Worm (Caenorhabditis elegans) whole organism, L4 larva: ENCODE measurements around the gene Y58A7A.4.

Experiments
- F10B5.3 ChIP-seq: sonication (generic microtip); optimal IDR thresholded peaks from 2 replicates; lab custom pipeline; 2016; ENCODE audit warnings: mild to moderate bottlenecking, missing genetic modification characterization, missing compliant biosample characterization
- F26F4.8 ChIP-seq: fragments of 200-800 bp; sonication (Bioruptor generic); conservative IDR thresholded peaks from 2 replicates; pipeline ENCODE4 v1.3.6; 2022; ENCODE audit warnings: missing genetic modification characterization, missing compliant biosample characterization
- F37D6.2 ChIP-seq: sonication (generic microtip); optimal IDR thresholded peaks from 2 replicates; lab custom pipeline; 2016; ENCODE audit warnings: mild to moderate bottlenecking, missing genetic modification characterization, missing compliant biosample characterization
- F49E8.2 ChIP-seq: sonication (generic microtip); optimal IDR thresholded peaks from 2 replicates; lab custom pipeline; 2016; ENCODE audit warnings: missing compliant biosample characterization, mild to moderate bottlenecking, missing genetic modification characterization, borderline replicate concordance
- R02D3.7 ChIP-seq: fragments of 150-350 bp; sonication (generic microtip); optimal IDR thresholded peaks from 3 replicates; lab custom pipeline; 2014; ENCODE audit warnings: missing biosample characterization, missing genetic modification characterization
- T20F7.1 ChIP-seq: fragments of 200-800 bp; sonication (Bioruptor generic); optimal IDR thresholded peaks from 2 replicates; lab custom pipeline; 2018; ENCODE audit warnings: mild to moderate bottlenecking, missing genetic modification characterization, missing compliant biosample characterization
- Y105C5A.15 ChIP-seq: fragments of 200-800 bp; sonication (Bioruptor generic); IDR thresholded peaks from 2 replicates; pipeline ENCODE4 v1.3.6; 2022; ENCODE audit warnings: missing genetic modification characterization, missing compliant biosample characterization
- aha-1 ChIP-seq: fragments of 150-350 bp; peaks from one replicate; lab custom pipeline; 2014; ENCODE audit warnings: missing biosample characterization, missing genetic modification characterization
- attf-4 ChIP-seq: sonication (generic microtip); optimal IDR thresholded peaks from 3 replicates; lab custom pipeline; 2017; ENCODE audit warnings: missing biosample characterization, missing genetic modification characterization
- ceh-28 ChIP-seq: fragments of 150-350 bp; optimal IDR thresholded peaks from 2 replicates; lab custom pipeline; 2014; ENCODE audit warnings: missing biosample characterization, missing genetic modification reagents, missing genetic modification characterization
- ces-1 ChIP-seq: fragments of 150-350 bp; sonication (generic microtip); optimal IDR thresholded peaks from 4 replicates; lab custom pipeline; 2014; ENCODE audit warnings: missing biosample characterization, missing genetic modification reagents, missing genetic modification characterization
- ctbp-1 ChIP-seq: fragments of 200-800 bp; sonication (Bioruptor generic); IDR thresholded peaks from 2 replicates; pipeline ENCODE4 v1.3.6; 2022; ENCODE audit warnings: missing genetic modification reagents, missing genetic modification characterization, missing compliant biosample characterization
- daf-16 ChIP-seq, 3 experiments: sonication (generic microtip); optimal IDR thresholded peaks; 2 replicates each; lab custom pipeline; 2016 to 2017; ENCODE audit warnings: missing genetic modification characterization in 3 of 3, missing genetic modification reagents in 3 of 3, mild to moderate bottlenecking in 2 of 3, missing compliant biosample characterization in 2 of 3, missing biosample characterization in 1 of 3, moderate library complexity in 1 of 3
- dmd-6 ChIP-seq: fragments of 200-800 bp; sonication (Bioruptor generic); IDR thresholded peaks from 2 replicates; pipeline ENCODE4 v1.3.6; 2022; ENCODE audit warnings: missing genetic modification reagents, missing genetic modification characterization, missing compliant biosample characterization
- dmd-9 ChIP-seq: fragments of 200-800 bp; sonication (Bioruptor generic); IDR thresholded peaks from 2 replicates; pipeline ENCODE4 v1.3.6; 2022; ENCODE audit warnings: missing genetic modification reagents, missing genetic modification characterization, missing compliant biosample characterization
- dpl-1 ChIP-seq: fragments of 150-350 bp; optimal IDR thresholded peaks from 2 replicates; lab custom pipeline; 2014; ENCODE audit warnings: missing biosample characterization, missing genetic modification reagents, missing genetic modification characterization
- hif-1 ChIP-seq, 2 experiments: sonication (generic microtip); optimal IDR thresholded peaks; 2 replicates each; lab custom pipeline; 2016 to 2017; ENCODE audit warnings: missing compliant biosample characterization in 2 of 2, missing genetic modification characterization in 2 of 2, missing genetic modification reagents in 2 of 2, missing genotype in 2 of 2, mild to moderate bottlenecking in 1 of 2
- hlh-11 ChIP-seq: fragments of 200-800 bp; sonication (Bioruptor generic); optimal IDR thresholded peaks from 2 replicates; lab custom pipeline; 2018; ENCODE audit warnings: mild to moderate bottlenecking, missing genetic modification characterization, missing compliant biosample characterization
- hmg-1.1 ChIP-seq: fragments of 200-800 bp; sonication (Bioruptor generic); IDR thresholded peaks from 2 replicates; pipeline ENCODE4 v1.3.6; 2022; ENCODE audit warnings: missing genetic modification reagents, missing genetic modification characterization, missing compliant biosample characterization
- lin-15B ChIP-seq: fragments of 150-350 bp; sonication (generic microtip); optimal IDR thresholded peaks from 3 replicates; lab custom pipeline; 2014; ENCODE audit warnings: missing biosample characterization, missing genetic modification characterization
- lin-39 ChIP-seq: fragments of 150-350 bp; optimal IDR thresholded peaks from 2 replicates; lab custom pipeline; 2014; ENCODE audit warnings: missing biosample characterization, missing genetic modification reagents, missing genetic modification characterization
- lsy-2 ChIP-seq, 2 experiments: fragments of 150-350 bp in 1 of 2; sonication (generic microtip) in 1 of 2; optimal IDR thresholded peaks; 2 replicates each; lab custom pipeline; 2014 to 2017; ENCODE audit warnings: missing biosample characterization in 2 of 2, missing genetic modification characterization in 2 of 2
- madf-5 ChIP-seq, 2 experiments: fragments of 200-800 bp; sonication (Bioruptor generic); IDR thresholded peaks; 2 replicates each; pipeline ENCODE4 v1.3.6; 2022; ENCODE audit warnings: missing compliant biosample characterization in 2 of 2, missing genetic modification characterization in 2 of 2
- mep-1 ChIP-seq: fragments of 150-350 bp; sonication (generic microtip); optimal IDR thresholded peaks from 3 replicates; lab custom pipeline; 2014; ENCODE audit warnings: missing biosample characterization, missing genetic modification characterization
- mes-2 ChIP-seq: sonication (generic microtip); optimal IDR thresholded peaks from 2 replicates; lab custom pipeline; 2016; ENCODE audit warnings: missing genotype, mild to moderate bottlenecking, missing genetic modification characterization, missing compliant biosample characterization; ENCODE audit not compliant: poor library complexity, severe bottlenecking
- mxl-3 ChIP-seq: fragments of 200-800 bp; sonication (Bioruptor generic); optimal IDR thresholded peaks from 2 replicates; lab custom pipeline; 2018; ENCODE audit warnings: mild to moderate bottlenecking, missing genetic modification characterization, missing compliant biosample characterization
- nhr-10 ChIP-seq: fragments of 150-350 bp; optimal IDR thresholded peaks from 2 replicates; lab custom pipeline; 2014; ENCODE audit warnings: missing biosample characterization, missing genetic modification characterization
- nhr-11 ChIP-seq: fragments of 150-350 bp; optimal IDR thresholded peaks from 2 replicates; lab custom pipeline; 2014; ENCODE audit warnings: missing biosample characterization, missing genetic modification characterization
- nhr-28 ChIP-seq: fragments of 150-350 bp; optimal IDR thresholded peaks from 2 replicates; lab custom pipeline; 2014; ENCODE audit warnings: missing biosample characterization, missing genetic modification characterization
- nhr-41 ChIP-seq: fragments of 200-800 bp; sonication (Bioruptor generic); IDR thresholded peaks from 2 replicates; pipeline ENCODE4 v1.3.6; 2022; ENCODE audit warnings: missing genetic modification reagents, missing genetic modification characterization, missing compliant biosample characterization
- nhr-42 ChIP-seq: fragments of 200-800 bp; sonication (Bioruptor generic); IDR thresholded peaks from 2 replicates; pipeline ENCODE4 v1.3.6; 2022; ENCODE audit warnings: missing genetic modification characterization, missing compliant biosample characterization
- nhr-6 ChIP-seq: fragments of 150-350 bp; optimal IDR thresholded peaks from 2 replicates; lab custom pipeline; 2014; ENCODE audit warnings: missing biosample characterization, missing genetic modification characterization
- pha-4 ChIP-seq, 2 experiments: fragments of 150-350 bp in 1 of 2; fragments of 200-800 bp in 1 of 2; sonication (Bioruptor generic) in 1 of 2; IDR thresholded peaks in 1 of 2; optimal IDR thresholded peaks in 1 of 2; 2 replicates each; pipeline versions ENCODE4 v1.3.6 to Lab custom; 2014 to 2022; ENCODE audit warnings: missing genetic modification characterization in 2 of 2, missing genetic modification reagents in 2 of 2, missing biosample characterization in 1 of 2, missing compliant biosample characterization in 1 of 2
- pqm-1 ChIP-seq: sonication (generic microtip); optimal IDR thresholded peaks from 2 replicates; lab custom pipeline; 2017; ENCODE audit warnings: missing biosample characterization, missing genetic modification characterization
- skn-1 ChIP-seq: fragments of 150-350 bp; optimal IDR thresholded peaks from 2 replicates; lab custom pipeline; 2014; ENCODE audit warnings: missing biosample characterization, missing genetic modification characterization
- spr-1 ChIP-seq: sonication (generic microtip); optimal IDR thresholded peaks from 2 replicates; lab custom pipeline; 2016; ENCODE audit warnings: mild to moderate bottlenecking, missing genetic modification characterization, missing compliant biosample characterization
- spr-3 ChIP-seq: fragments of 200-800 bp; sonication (Bioruptor generic); optimal IDR thresholded peaks from 2 replicates; lab custom pipeline; 2018; ENCODE audit warnings: mild to moderate bottlenecking, missing genetic modification characterization, missing compliant biosample characterization
- tag-97 ChIP-seq: fragments of 200-800 bp; sonication (Bioruptor generic); IDR thresholded peaks from 2 replicates; pipeline ENCODE4 v1.3.6; 2022; ENCODE audit warnings: missing genetic modification characterization, missing compliant biosample characterization
- tra-1 ChIP-seq: fragments of 200-800 bp; sonication (Bioruptor generic); IDR thresholded peaks from 2 replicates; pipeline ENCODE4 v1.3.6; 2022; ENCODE audit warnings: missing genetic modification reagents, missing genetic modification characterization, missing compliant biosample characterization
- unc-62 ChIP-seq, 3 experiments: fragments of 150-350 bp in 1 of 3; sonication (generic microtip); optimal IDR thresholded peaks in 2 of 3; peaks in 1 of 3; 1 replicate in 1 of 3; 2 replicates in 2 of 3; lab custom pipeline; 2014 to 2017; ENCODE audit warnings: missing biosample characterization in 3 of 3, missing genetic modification characterization in 3 of 3, missing genetic modification reagents in 3 of 3, missing genotype in 1 of 3
- zfp-2 ChIP-seq: sonication (generic microtip); optimal IDR thresholded peaks from 2 replicates; lab custom pipeline; 2016; ENCODE audit warnings: mild to moderate bottlenecking, missing genetic modification characterization, missing compliant biosample characterization
- zip-11 ChIP-seq: fragments of 200-800 bp; sonication (Bioruptor generic); IDR thresholded peaks from 2 replicates; pipeline ENCODE4 v1.3.6; 2022; ENCODE audit warnings: missing genetic modification characterization, missing compliant biosample characterization
- zip-2 ChIP-seq: fragments of 150-350 bp; optimal IDR thresholded peaks from 2 replicates; lab custom pipeline; 2014; ENCODE audit warnings: missing biosample characterization, missing genetic modification characterization
- ztf-11 ChIP-seq: fragments of 150-350 bp; optimal IDR thresholded peaks from 2 replicates; lab custom pipeline; 2014; ENCODE audit warnings: missing biosample characterization, missing genetic modification characterization
- ztf-7 ChIP-seq: fragments of 150-350 bp; optimal IDR thresholded peaks from 2 replicates; lab custom pipeline; 2014; ENCODE audit warnings: missing biosample characterization, missing genetic modification characterization

Gene Y58A7A.4

ce11 chrV:5089497-5090134 is 4.8 kb upstream of the Y58A7A.4 start, which contains the start of gene glb-32:
Gene glb-32 (minus strand): TSS chrV:5089547.
- TF ChIP-seq nhr-28 (tag; lab: Kevin White, UChicago) (no peak), tag-97 (GFP tag; lab: Robert Waterston, UW) (no peak), aha-1 (no peak), nhr-10 (tag; lab: Kevin White, UChicago) (no peak), dmd-9 (GFP tag; lab: Robert Waterston, UW) (no peak), Y105C5A.15 (no peak), lsy-2 (tag; optimal IDR thresholded peaks at IDR 0.05; lab: Kevin White, UChicago) (peak in 1 of 2 experiments; percentile 11), mes-2 (tag; lab: Kevin White, UChicago) (no peak), R02D3.7 (no peak), lin-15B (tag; lab: Kevin White, UChicago) (no peak), unc-62 (GFP tag; optimal IDR thresholded peaks at IDR 0.05 in 1 of 2; lab: Kevin White, UChicago) (peak in 1 of 2 experiments; percentile 68), unc-62 (tag; optimal IDR thresholded peaks at IDR 0.05; lab: Kevin White, UChicago) (no peak), zip-2 (tag; lab: Kevin White, UChicago) (no peak), F49E8.2 (tag; lab: Kevin White, UChicago) (no peak), zip-11 (GFP tag; lab: Robert Waterston, UW) (no peak), nhr-42 (GFP tag; lab: Robert Waterston, UW) (no peak)

- TF ChIP-seq F26F4.8 = no peak
- no peak for TF ChIP-seq tag-97 (GFP tag; lab: Robert Waterston, UW)
- TF ChIP-seq hmg-1.1 (GFP tag; lab: Robert Waterston, UW) = no peak
- no peak for TF ChIP-seq mes-2 (tag; lab: Kevin White, UChicago)
- no peak for TF ChIP-seq ceh-28 (tag; lab: Kevin White, UChicago)
- TF ChIP-seq spr-1 (tag; lab: Kevin White, UChicago) = no peak
- TF ChIP-seq attf-4 (tag; lab: Kevin White, UChicago) = no peak
- no peak for TF ChIP-seq nhr-41 (GFP tag; lab: Robert Waterston, UW)
- TF ChIP-seq nhr-11 (tag; lab: Kevin White, UChicago) = no peak
- TF ChIP-seq madf-5 (GFP tag; IDR thresholded peaks at IDR 0.05; lab: Robert Waterston, UW) = no peak
- no peak for TF ChIP-seq spr-3
- no peak for TF ChIP-seq tra-1
- TF ChIP-seq ctbp-1 (GFP tag; lab: Robert Waterston, UW) = 0 out of 2 replicates have a peak, but pooled peaks have one; percentile 34
- 0 out of 2 replicates have a peak, but pooled peaks have one; percentile 11 for TF ChIP-seq dmd-6 (GFP tag; lab: Robert Waterston, UW)
- TF ChIP-seq mep-1 (tag; lab: Kevin White, UChicago) = no peak
- TF ChIP-seq skn-1 (tag; lab: Kevin White, UChicago) = no peak
- TF ChIP-seq ztf-7 (tag; lab: Kevin White, UChicago) = no peak
- no peak for TF ChIP-seq lin-39 (tag; lab: Kevin White, UChicago)
- no peak for TF ChIP-seq F10B5.3 (tag; lab: Kevin White, UChicago)
- TF ChIP-seq ztf-11 = no peak
- TF ChIP-seq mxl-3 = no peak
- peak; percentile 54 for TF ChIP-seq ces-1 (GFP tag; lab: Kevin White, UChicago)
These were observed 3.5 kb upstream of the Y58A7A.4 start for ce11 chrV:5088311-5088710.

ce11 chrV:5086919-5087404 is 2.2 kb upstream of the Y58A7A.4 start, which contains the start of gene Y58A7A.5:
Gene Y58A7A.5 (minus strand): TSS chrV:5086969.
- peak; percentile 28 for TF ChIP-seq dpl-1 (GFP tag; lab: Kevin White, UChicago)
- no peak for TF ChIP-seq nhr-10 (tag; lab: Kevin White, UChicago)
- TF ChIP-seq pqm-1 (tag; lab: Kevin White, UChicago) = peak; percentile 6
- peak in 1 of 2 experiments; percentile 59 for TF ChIP-seq lsy-2 (tag; optimal IDR thresholded peaks at IDR 0.05; lab: Kevin White, UChicago)
- TF ChIP-seq zfp-2 = no peak
- TF ChIP-seq F37D6.2 (tag; lab: Kevin White, UChicago) = no peak
- TF ChIP-seq T20F7.1 (GFP tag; lab: Kevin White, UChicago) = peak; percentile 49
- TF ChIP-seq mep-1 (tag; lab: Kevin White, UChicago) = peak; percentile 35
- peak in 1 of 2 experiments; percentile 54 for TF ChIP-seq daf-16 (GFP tag; optimal IDR thresholded peaks at IDR 0.05; lab: Kevin White, UChicago)
- TF ChIP-seq daf-16 (tag; optimal IDR thresholded peaks at IDR 0.05; lab: Kevin White, UChicago) = no peak
- peak; percentile 57; the same call in 1 of the 2 replicates for TF ChIP-seq dmd-6 (GFP tag; lab: Robert Waterston, UW)
- no peak for TF ChIP-seq pha-4 (GFP tag; IDR thresholded peaks at IDR 0.05; lab: Robert Waterston, UW)
- peak; percentile 19 for TF ChIP-seq pha-4 (tag; optimal IDR thresholded peaks at IDR 0.05; lab: Kevin White, UChicago)
- no peak for TF ChIP-seq mxl-3
- peak; percentile 60 for TF ChIP-seq nhr-6 (tag; lab: Kevin White, UChicago)
- TF ChIP-seq hif-1 (tag; optimal IDR thresholded peaks at IDR 0.05; lab: Kevin White, UChicago) = peak in 1 of 2 experiments; percentile 39
- peak; percentile 98 for TF ChIP-seq zip-2 (tag; lab: Kevin White, UChicago)
- peak; percentile 40 for TF ChIP-seq hlh-11 (tag; lab: Kevin White, UChicago)
- TF ChIP-seq nhr-28 (tag; lab: Kevin White, UChicago) = peak; percentile 64
